Worm (Caenorhabditis elegans): Measurements from ENCODE around the gene Y39A1A.22.

The Y39A1A.22 gene

DNA sequence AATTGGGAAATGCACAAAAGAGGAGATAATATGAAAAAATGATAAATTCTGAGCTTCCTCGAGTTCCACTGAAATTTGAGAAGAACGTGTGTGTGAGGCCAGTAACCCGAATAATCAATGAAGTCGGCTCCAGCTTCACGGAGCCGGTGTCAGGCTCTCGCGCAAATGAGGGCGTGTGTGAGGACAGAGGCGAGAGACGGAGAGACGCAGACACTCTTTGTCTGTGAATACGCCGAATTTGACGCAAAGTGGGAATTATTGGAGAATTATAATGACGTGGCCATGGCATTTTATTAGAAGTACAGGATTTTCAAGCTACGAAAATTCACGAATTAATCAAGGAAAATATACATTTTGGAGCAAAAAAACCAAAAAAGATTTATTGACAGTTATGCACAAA lies 33.1 kb upstream of the Y39A1A.22 start:
- TF ChIP-seq lsy-12 (tag; optimal IDR thresholded peaks at IDR 0.05) = no peak
- no peak for TF ChIP-seq nhr-67 (tag; optimal IDR thresholded peaks at IDR 0.05)
- peak; percentile 33 for TF ChIP-seq nhr-25 (tag; optimal IDR thresholded peaks at IDR 0.05)
- no peak for TF ChIP-seq ztf-4 (tag; optimal IDR thresholded peaks at IDR 0.05)
- no peak for TF ChIP-seq ceh-82 (tag; optimal IDR thresholded peaks at IDR 0.05)
- TF ChIP-seq elt-1 (tag; optimal IDR thresholded peaks at IDR 0.05) = no peak
- TF ChIP-seq ceh-28 (tag; optimal IDR thresholded peaks at IDR 0.05) = peak; percentile 25
- TF ChIP-seq ceh-9 (tag; optimal IDR thresholded peaks at IDR 0.05) = no peak
- TF ChIP-seq sea-2 (GFP tag; optimal IDR thresholded peaks at IDR 0.05) = no peak
- TF ChIP-seq ztf-11 (tag; optimal IDR thresholded peaks at IDR 0.05) = no peak
- TF ChIP-seq fkh-2 (tag; optimal IDR thresholded peaks at IDR 0.05) = no peak
- TF ChIP-seq lin-15B (tag; optimal IDR thresholded peaks at IDR 0.05) = peak; percentile 72
- no peak for TF ChIP-seq mml-1 (tag; optimal IDR thresholded peaks at IDR 0.05)
- no peak for TF ChIP-seq ceh-16 (tag; optimal IDR thresholded peaks at IDR 0.05)
- no peak for TF ChIP-seq jun-1 (tag; optimal IDR thresholded peaks at IDR 0.05)
- no peak for TF ChIP-seq egl-5 (tag; optimal IDR thresholded peaks at IDR 0.05)
- TF ChIP-seq eor-1 (tag; optimal IDR thresholded peaks at IDR 0.05) = no peak
- no peak for TF ChIP-seq mdl-1 (tag; optimal IDR thresholded peaks at IDR 0.05)
- TF ChIP-seq pha-4 (tag; optimal IDR thresholded peaks at IDR 0.05) = peak; percentile 37
- no peak for TF ChIP-seq nhr-76 (tag; optimal IDR thresholded peaks at IDR 0.05)
- no peak for TF ChIP-seq skn-1 (tag; optimal IDR thresholded peaks at IDR 0.05)
- peak; percentile 52 for TF ChIP-seq lin-39 (tag; optimal IDR thresholded peaks at IDR 0.05)
- TF ChIP-seq nhr-11 (tag; optimal IDR thresholded peaks at IDR 0.05) = no peak
- TF ChIP-seq snpc-4 (tag; optimal IDR thresholded peaks at IDR 0.05) = peak; percentile 16
- no peak for TF ChIP-seq nhr-77 (tag; optimal IDR thresholded peaks at IDR 0.05)
- TF ChIP-seq elt-2 (tag; optimal IDR thresholded peaks at IDR 0.05) = peak; percentile 45
- TF ChIP-seq tbx-2 (tag; optimal IDR thresholded peaks at IDR 0.05) = no peak
- no peak for TF ChIP-seq nhr-237 (tag; optimal IDR thresholded peaks at IDR 0.05)
- TF ChIP-seq pqm-1 (tag; optimal IDR thresholded peaks at IDR 0.05) = no peak
- no peak for TF ChIP-seq daf-12 (tag; optimal IDR thresholded peaks at IDR 0.05)
- TF ChIP-seq fos-1 (tag; optimal IDR thresholded peaks at IDR 0.05) = no peak
- TF ChIP-seq nfya-1 (tag; optimal IDR thresholded peaks at IDR 0.05; ENCODE audit: insufficient read depth) = peak; percentile 79
- no peak for TF ChIP-seq nhr-43 (tag; optimal IDR thresholded peaks at IDR 0.05; ENCODE audit: poor library complexity, severe bottlenecking)
- TF ChIP-seq hmg-11 (tag; optimal IDR thresholded peaks at IDR 0.05) = peak; percentile 66
- no peak for TF ChIP-seq fkh-10 (GFP tag; optimal IDR thresholded peaks at IDR 0.05)
- TF ChIP-seq egl-27 (tag; optimal IDR thresholded peaks at IDR 0.05) = no peak
- TF ChIP-seq zag-1 (tag; optimal IDR thresholded peaks at IDR 0.05) = no peak
- peak; percentile 37 for TF ChIP-seq nhr-23 (tag; optimal IDR thresholded peaks at IDR 0.05)
- no peak for TF ChIP-seq elt-3 (tag; optimal IDR thresholded peaks at IDR 0.05)
- TF ChIP-seq aly-2 (tag; optimal IDR thresholded peaks at IDR 0.05) = no peak
- no peak for TF ChIP-seq unc-39 (tag; optimal IDR thresholded peaks at IDR 0.05)
- TF ChIP-seq unc-62 (GFP tag; optimal IDR thresholded peaks at IDR 0.05) = no peak
- no peak for TF ChIP-seq nhr-12 (tag; optimal IDR thresholded peaks at IDR 0.05)
- TF ChIP-seq nhr-28 (tag; optimal IDR thresholded peaks at IDR 0.05) = no peak
- no peak for TF ChIP-seq ZK546.5 (tag; optimal IDR thresholded peaks at IDR 0.05)
- peak; percentile 56 for TF ChIP-seq ama-1 (optimal IDR thresholded peaks at IDR 0.05)
- TF ChIP-seq R02D3.7 (tag; optimal IDR thresholded peaks at IDR 0.05) = no peak

DNA sequence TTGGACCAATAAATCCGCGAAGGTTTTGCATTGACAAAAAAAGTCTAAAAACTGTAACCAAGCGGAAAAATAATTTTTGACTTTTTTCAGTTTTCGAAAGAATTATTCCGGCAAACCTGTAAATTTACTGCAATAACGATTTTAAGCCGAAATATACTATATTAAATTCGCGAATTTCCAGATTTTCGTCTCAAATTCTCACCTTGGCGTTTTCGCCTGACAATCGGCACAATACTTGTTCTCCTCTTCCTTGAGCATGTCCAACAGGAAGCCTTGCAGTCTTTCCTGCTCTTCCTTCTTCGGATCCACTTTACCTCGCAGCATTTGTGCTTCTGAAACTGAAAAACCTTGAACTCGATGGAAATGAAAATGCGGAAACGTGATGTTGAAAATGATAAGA lies 32.6 kb upstream of the Y39A1A.22 start, which contains the start of gene smap-1:
Gene smap-1 (minus strand): TSS at position 338 of the 400 bp plus-strand sequence.
- no peak for TF ChIP-seq ama-1 (optimal IDR thresholded peaks at IDR 0.05)
- no peak for TF ChIP-seq elt-1 (tag; optimal IDR thresholded peaks at IDR 0.05)
- TF ChIP-seq mdl-1 (tag; optimal IDR thresholded peaks at IDR 0.05) = no peak
- TF ChIP-seq snpc-4 (tag; optimal IDR thresholded peaks at IDR 0.05) = no peak
- TF ChIP-seq nhr-28 (tag; optimal IDR thresholded peaks at IDR 0.05) = no peak
- TF ChIP-seq lin-15B (tag; optimal IDR thresholded peaks at IDR 0.05) = no peak
- no peak for TF ChIP-seq ZK546.5 (tag; optimal IDR thresholded peaks at IDR 0.05)
- TF ChIP-seq nhr-237 (tag; optimal IDR thresholded peaks at IDR 0.05) = no peak
- no peak for TF ChIP-seq nhr-77 (tag; optimal IDR thresholded peaks at IDR 0.05)
- TF ChIP-seq nhr-11 (tag; optimal IDR thresholded peaks at IDR 0.05) = no peak
